Worm (Caenorhabditis elegans) whole organism, dauer: ENCODE results near the gene cyp-33E1.

Experiments
- unc-62 ChIP-seq: sonication (generic microtip); optimal IDR thresholded peaks from 2 replicates; lab custom pipeline; 2017; ENCODE audit warnings: missing biosample characterization, missing genetic modification reagents, missing genetic modification characterization

cyp-33E1 gene

DNA sequence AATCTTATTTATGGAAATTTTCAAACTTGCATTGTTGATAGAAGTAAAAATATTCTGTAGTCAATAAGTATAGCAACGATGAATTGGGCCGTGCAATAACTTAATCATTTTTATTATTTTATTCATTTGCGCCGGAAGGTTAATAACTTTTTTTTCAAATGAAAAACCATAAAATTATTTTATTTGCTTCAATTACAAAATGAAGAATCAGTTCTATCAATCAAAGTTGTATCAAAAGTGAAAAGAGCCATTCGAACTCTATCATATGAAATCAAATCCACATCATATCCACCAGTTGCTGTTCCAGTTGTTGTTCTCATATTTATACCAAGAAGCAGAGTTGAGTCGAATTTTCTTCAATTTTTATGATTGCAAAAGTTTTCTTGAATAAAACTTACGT is at the start of gene cyp-33E1:
Gene cyp-33E1 (minus strand): TSS at position 101 of the 400 bp plus-strand sequence.
- TF ChIP-seq unc-62 (GFP tag; lab: Kevin White, UChicago): no peak

DNA sequence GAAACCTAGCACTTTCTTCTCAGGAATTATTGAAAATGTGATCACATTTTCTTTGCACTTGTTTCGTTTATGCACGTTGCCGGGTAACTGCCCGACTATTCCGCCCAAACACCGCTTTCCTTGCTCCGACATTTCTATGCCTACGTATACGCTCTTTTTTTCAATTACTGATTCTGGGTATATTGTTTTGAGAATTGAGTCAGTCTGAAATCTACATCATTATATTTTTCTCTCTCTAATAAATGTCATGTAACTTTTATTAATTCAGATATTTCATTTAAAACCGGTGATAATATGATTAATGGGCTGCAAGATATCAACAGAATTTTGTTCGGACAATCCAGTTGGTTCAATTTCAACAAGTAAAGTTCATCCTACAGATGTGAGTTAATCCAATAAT is 49.0 kb upstream of the cyp-33E1 start, which contains the start of gene ttll-11:
Gene ttll-11 (plus strand): TSS at position 301 of the 400 bp plus-strand sequence.
- no peak for TF ChIP-seq unc-62 (GFP tag; lab: Kevin White, UChicago)

DNA sequence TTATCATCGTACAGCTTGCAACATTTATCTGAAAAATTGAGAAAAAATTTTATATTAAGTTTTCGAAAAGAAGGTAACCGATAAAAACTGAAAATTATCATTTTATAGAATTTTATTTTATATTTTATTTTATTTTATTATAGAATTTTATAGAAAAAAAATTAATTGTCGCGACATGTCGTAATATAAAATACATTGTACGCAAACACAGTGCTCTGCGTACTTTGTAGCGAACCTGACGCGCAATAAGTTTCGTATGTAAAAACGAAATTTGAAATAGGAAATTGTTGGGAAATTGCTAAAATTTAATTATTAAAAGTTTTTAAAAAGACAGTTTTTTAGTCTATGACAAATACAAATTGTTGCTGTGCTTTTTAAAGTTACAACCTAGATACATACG is 43.1 kb upstream of the cyp-33E1 start, which contains the start of the genes hst-1 and ints-6:
Gene hst-1 (minus strand): TSS at position 28 of the 400 bp plus-strand sequence.
Gene ints-6 (plus strand): TSS at position 260 of the 400 bp plus-strand sequence.
- no peak for TF ChIP-seq unc-62 (GFP tag; lab: Kevin White, UChicago)

DNA sequence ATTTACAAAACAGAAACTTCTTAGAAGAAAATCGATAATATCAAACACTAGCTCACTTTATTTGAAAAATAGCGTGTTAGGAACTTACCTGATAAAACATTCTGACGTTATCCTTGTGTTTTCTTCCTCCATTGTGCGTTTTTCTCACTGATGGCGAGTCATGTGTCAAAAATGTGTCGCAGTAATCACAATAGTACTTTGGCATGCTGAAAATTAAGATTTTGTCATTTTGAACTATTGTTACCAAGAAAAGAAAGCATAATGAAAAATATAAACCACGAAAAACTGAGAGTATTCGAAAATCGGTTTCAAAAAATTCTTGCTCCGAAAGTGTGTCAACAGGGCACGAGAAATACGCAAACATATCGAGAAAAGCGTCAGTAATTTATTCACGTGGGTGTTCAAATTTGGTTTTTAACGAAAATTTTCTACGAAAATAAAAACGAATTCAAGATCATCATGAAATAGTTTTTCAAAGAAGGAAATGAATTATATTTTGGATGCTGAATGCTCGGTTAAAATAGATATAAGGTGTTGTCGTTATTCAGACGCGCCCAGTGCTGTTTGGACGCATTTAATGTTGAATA is 39.3 kb upstream of the cyp-33E1 start, which contains the start of gene snrp-3:
Gene snrp-3 (minus strand): TSS at position 206 of the 587 bp plus-strand sequence.
- TF ChIP-seq unc-62 (GFP tag; lab: Kevin White, UChicago): no peak

DNA sequence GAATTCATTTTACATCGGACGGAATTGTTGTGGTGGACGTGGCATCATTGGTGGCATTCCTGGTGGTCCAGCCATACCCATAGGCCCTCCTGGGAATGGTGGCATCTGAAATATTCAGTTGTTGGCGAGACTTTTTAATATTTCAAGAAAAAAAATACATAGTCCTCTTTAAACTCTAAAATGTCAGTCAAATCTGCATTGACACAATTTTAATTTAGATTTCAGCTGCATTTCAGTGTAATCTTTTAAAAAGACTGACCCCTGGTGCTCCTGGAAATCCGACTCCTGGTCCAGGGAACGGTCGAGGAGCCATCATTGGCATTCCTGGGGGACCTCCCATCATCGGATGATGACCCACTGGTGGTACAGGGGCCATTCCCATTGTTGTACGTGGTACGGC is 38.6 kb upstream of the cyp-33E1 start:
- no peak for TF ChIP-seq unc-62 (GFP tag; lab: Kevin White, UChicago)

DNA sequence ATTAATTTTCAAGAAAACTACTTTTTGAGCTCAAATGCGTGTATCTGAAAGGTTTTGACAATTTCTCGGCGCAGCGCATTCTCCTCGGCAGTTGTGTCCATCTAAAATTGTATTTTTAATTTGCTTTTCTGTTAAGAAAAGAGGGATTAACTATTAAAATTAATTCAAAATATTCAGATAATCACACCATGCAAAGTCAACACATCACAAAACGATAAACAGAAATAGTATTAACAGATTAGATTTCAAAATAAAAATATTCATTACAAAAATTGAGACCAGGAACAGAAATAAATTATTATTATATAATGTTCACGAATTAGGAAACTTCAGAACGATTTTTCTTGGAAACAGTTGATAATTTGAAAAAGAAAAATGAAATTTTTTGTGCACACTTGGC is 38.1 kb upstream of the cyp-33E1 start, which contains the start of gene pole-2:
Gene pole-2 (minus strand): TSS at position 101 of the 400 bp plus-strand sequence.
- no peak for TF ChIP-seq unc-62 (GFP tag; lab: Kevin White, UChicago)

DNA sequence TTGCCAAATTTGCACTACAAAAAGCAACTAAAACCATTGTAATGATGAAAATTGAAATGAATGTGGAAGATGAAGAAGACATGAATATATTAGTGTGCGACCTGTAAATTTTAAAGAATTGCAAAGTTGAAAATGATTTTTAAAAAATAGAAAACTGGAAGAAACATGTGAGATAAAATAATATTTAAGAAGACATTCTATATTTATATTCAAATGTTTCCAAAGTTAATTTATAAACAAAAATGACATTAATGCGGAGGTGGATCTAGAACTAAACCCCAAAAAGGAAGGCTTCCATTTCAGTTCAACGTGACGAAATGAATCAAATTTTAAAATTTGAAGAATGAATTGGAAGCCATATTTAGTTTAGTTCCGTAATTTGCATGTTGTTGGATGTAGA is 30.8 kb upstream of the cyp-33E1 start, which contains the start of gene nlp-60:
Gene nlp-60 (minus strand): TSS at position 101 of the 400 bp plus-strand sequence.
- no peak for TF ChIP-seq unc-62 (GFP tag; lab: Kevin White, UChicago)

DNA sequence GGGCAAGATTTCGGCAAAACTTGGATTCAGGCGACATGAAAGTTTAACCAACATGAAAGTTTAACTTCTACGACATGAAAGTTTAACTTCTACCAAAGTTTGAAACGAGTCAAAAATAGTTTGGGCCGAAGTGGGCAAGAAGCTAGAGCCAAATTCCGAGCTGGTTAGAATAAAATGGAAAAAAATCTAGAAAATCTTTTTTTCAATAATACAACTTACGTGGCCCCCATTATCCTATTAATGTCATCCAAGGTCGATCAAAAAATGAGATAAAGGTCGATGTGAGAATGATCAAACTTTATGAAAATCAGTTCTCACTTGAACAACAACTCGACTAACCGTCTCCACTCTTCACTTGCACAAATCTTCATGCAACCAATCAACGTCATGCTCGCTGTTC is 28.9 kb upstream of the cyp-33E1 start, which contains the start of gene F08B4.8:
Gene F08B4.8 (plus strand): TSS at position 301 of the 400 bp plus-strand sequence.
- no peak for TF ChIP-seq unc-62 (GFP tag; lab: Kevin White, UChicago)

DNA sequence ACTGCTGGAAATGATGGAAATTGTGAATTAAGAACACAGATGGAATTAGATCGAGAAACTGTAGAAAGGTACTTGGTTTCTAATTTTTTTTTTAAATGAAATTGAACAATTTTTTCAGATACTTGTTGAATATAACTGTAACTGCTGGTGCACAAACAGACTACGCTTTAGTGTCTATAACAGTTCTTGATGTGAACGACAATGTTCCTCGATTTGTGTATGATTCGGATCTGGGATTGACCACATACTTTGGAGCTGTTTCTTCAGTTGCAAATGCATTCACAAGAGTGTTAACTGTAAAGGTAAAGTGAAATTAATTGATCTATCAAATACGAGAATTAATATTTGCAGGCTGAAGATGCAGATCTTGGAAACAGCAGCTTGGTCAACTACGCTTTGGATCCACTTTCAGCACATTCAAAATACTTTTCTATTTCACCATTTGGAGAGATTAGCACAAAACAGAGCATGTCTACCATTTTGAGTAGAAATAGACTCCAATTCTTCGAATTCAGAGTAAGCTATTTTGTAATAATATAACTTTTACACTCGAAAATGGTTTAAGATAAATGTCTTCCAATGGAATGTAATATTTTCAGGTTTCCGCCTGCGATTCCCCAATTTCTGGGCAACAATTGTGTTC is 25.5 kb upstream of the cyp-33E1 start:
- TF ChIP-seq unc-62 (GFP tag; lab: Kevin White, UChicago): no peak

DNA sequence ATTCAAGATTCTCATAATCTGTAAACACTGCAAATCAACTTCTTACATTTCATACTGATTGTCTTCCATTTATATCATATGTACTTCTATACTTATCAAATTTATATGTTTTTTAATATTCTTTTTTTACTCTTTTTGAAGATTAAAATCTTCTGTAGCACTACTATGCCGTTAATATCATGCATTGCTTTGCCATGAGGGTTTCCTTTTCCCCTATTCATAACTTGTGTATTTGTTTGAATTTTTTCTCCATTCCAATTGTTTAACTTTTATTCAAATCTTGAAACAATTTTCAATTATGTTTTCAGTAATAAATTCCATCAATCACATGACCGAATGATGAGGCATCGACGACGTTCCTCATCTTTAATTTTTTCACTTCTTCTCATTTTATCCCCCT is 20.2 kb upstream of the cyp-33E1 start, which contains the start of gene cdh-5:
Gene cdh-5 (plus strand): TSS at position 301 of the 400 bp plus-strand sequence.
- no peak for TF ChIP-seq unc-62 (GFP tag; lab: Kevin White, UChicago)

DNA sequence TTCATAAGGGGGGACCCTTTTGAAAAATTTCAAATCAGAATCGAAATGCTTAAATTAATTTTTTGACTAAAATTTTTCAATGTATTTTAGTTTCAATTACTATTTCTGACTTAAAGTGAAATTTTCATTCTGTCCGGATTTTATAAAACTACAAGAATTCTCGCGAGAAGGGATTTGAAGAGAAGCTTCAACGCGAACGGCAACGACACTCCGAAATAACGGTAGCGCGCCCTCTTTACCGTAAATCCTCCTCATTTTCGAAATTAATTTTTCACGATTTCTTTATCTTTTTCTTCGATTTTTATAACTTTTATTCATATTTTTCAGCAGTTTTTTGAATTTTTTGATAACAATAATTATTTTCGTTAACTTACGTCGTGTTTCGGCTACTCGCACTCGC is 17.4 kb upstream of the cyp-33E1 start:
- no peak for TF ChIP-seq unc-62 (GFP tag; lab: Kevin White, UChicago)

DNA sequence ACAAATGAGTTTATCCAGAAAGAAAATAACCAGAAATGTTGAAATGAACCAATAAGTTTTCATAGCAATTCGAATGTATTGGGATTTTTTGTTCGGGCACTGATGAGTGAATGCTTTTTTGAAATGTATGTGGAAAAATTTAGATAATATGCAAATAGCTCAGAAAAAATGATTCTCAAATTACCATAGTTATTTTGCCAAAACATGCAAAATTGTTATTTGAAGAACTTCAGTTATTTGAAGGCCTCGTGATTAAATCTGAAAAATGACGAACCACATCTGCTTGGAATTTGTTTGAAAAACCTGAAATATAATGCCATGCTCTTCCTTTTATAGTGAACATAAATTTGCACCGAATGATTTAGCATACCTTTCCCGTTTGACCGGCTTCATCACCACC is 9.7 kb upstream of the cyp-33E1 start, which contains the start of gene C49C8.6:
Gene C49C8.6 (minus strand): TSS at position 101 of the 400 bp plus-strand sequence.
- no peak for TF ChIP-seq unc-62 (GFP tag; lab: Kevin White, UChicago)

DNA sequence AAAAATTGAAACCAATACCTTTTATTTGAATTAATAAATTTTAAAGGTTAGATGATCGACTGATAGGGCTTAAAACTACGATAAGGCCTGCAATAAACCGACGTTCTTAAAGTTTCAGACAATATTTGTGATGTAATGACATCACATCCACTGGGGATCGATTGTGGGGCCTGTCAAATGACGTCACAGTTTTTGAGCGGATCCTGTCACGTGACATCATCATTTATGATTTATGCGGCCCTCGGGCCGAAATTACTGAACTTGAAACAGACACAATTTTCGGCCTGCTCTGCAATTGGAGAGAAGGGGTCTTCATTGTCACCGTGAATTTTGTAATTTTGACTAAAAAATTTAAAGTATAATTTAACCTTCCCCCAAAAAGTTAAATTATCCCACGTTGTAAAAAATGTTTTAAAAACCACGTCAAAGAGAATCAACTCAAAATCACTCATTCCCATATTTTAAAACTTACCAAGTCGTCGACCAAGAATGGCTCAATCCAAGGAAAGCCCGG is 5.8 kb upstream of the cyp-33E1 start, which contains the start of gene C49C8.1:
Gene C49C8.1 (plus strand): TSS at position 464 of the 514 bp plus-strand sequence.
- TF ChIP-seq unc-62 (GFP tag; lab: Kevin White, UChicago): no peak

DNA sequence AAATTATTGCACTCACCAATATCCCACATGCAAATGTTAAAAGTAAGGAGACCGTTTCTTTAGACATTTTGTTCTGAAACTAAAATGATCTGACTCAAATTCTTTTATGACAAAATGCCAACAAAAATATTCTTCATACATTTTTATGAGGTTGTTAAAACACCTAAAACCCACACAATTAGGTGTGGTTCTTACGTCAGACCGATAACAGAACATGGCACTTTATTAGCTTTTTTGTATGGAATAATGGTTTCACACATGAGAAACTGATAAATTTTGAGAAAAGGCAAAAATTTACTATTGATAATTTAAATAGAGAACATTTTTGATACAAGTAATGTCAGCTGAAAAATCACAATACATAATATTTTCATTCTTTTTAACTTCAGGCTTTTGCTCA is 5.2 kb upstream of the cyp-33E1 start, which contains the start of gene C49C8.5:
Gene C49C8.5 (minus strand): TSS at position 73 of the 400 bp plus-strand sequence.
- no peak for TF ChIP-seq unc-62 (GFP tag; lab: Kevin White, UChicago)

DNA sequence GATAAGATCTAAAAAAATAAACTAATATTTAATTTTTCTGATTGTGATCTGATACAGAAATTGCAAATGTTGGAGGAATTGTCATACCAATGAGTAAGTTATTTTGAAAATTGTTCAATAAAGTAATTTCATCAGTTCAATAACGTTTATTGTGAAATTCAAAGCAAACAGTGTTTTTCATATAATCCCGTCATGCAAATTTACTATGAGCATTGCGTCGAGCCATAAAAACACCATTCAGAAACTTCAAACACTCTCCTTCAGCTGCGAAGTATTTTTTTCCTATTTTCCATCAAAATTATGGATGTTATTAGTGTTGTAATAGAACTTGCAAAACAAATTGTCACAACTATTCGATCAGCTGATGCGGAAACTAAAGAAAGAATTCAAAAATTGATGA is 3.4 kb upstream of the cyp-33E1 start, which contains the start of gene C49C8.8:
Gene C49C8.8 (plus strand): TSS at position 301 of the 400 bp plus-strand sequence.
- no peak for TF ChIP-seq unc-62 (GFP tag; lab: Kevin White, UChicago)

DNA sequence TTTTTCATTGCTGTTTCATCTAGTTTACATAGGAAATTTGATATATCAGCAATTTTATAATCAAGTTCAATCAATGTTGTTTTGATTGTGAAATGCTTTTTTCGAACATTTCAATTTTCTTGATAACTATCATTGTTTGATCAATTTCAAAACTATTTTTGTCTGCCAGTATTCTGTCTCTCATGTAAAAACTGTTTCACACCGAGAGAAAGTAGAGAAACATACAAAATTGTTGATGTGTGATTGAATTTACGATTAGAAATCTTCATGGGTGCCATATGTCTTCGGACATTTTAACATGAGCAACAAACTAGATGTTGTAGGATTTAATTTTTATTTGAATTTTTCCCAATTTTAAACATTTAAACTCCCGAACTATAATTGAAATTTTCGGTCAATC is 2.3 kb upstream of the cyp-33E1 start, which contains the start of gene C49C8.2:
Gene C49C8.2 (plus strand): TSS at position 393 of the 400 bp plus-strand sequence.
- TF ChIP-seq unc-62 (GFP tag; lab: Kevin White, UChicago): no peak
